Fruit fly (Drosophila melanogaster) whole organism, prepupa: Measurements from ENCODE around the gene CG7945.

ENCODE experiments used
- Blimp-1 ChIP-seq: fragments of 200-800 bp; sonication (Bioruptor generic); optimal IDR thresholded peaks from 3 replicates; lab custom pipeline; 2017; ENCODE audit warnings: missing biosample characterization, missing genetic modification characterization, mild to moderate bottlenecking, moderate library complexity, missing genetic modification reagents
- CG10631 ChIP-seq: fragments of 200-800 bp; sonication (Bioruptor generic); optimal IDR thresholded peaks from 2 replicates; lab custom pipeline; 2016; ENCODE audit warnings: missing biosample characterization, missing genetic modification characterization
- CG10669 ChIP-seq: fragments of 200-800 bp; sonication (Bioruptor generic); optimal IDR thresholded peaks from 3 replicates; lab custom pipeline; 2018; ENCODE audit warnings: missing biosample characterization, mild to moderate bottlenecking, missing genetic modification characterization, moderate library complexity
- CG11294 ChIP-seq: fragments of 200-800 bp; sonication (Bioruptor generic); IDR thresholded peaks from 2 replicates; pipeline ENCODE4 v1.3.6; 2022; ENCODE audit warnings: missing biosample characterization, missing genetic modification characterization
- CG11902 ChIP-seq: fragments of 200-800 bp; sonication (Bioruptor generic); optimal IDR thresholded peaks from 3 replicates; lab custom pipeline; 2016; ENCODE audit warnings: missing biosample characterization, missing genetic modification characterization
- CG15336 ChIP-seq: fragments of 200-800 bp; sonication (Bioruptor generic); IDR thresholded peaks from 2 replicates; pipeline ENCODE4 v1.3.6; 2022; ENCODE audit warnings: missing biosample characterization, missing genetic modification characterization
- CG1621 ChIP-seq: fragments of 200-800 bp; sonication (Bioruptor generic); optimal IDR thresholded peaks from 3 replicates; lab custom pipeline; 2018; ENCODE audit warnings: missing biosample characterization, mild to moderate bottlenecking, missing genetic modification characterization
- CG16779 ChIP-seq: fragments of 200-800 bp; sonication (Bioruptor generic); optimal IDR thresholded peaks from 3 replicates; lab custom pipeline; 2017; ENCODE audit warnings: missing biosample characterization, mild to moderate bottlenecking, missing genetic modification characterization
- CG3032 ChIP-seq: fragments of 200-800 bp; optimal IDR thresholded peaks from 2 replicates; lab custom pipeline; 2019; ENCODE audit warnings: missing biosample characterization, mild to moderate bottlenecking, missing genetic modification characterization, moderate library complexity
- CG31627 ChIP-seq: fragments of 200-800 bp; sonication (Bioruptor generic); optimal IDR thresholded peaks from 3 replicates; lab custom pipeline; 2016; ENCODE audit warnings: missing biosample characterization, missing genetic modification characterization
- CG32006 ChIP-seq: fragments of 200-800 bp; sonication (Bioruptor generic); optimal IDR thresholded peaks from 3 replicates; lab custom pipeline; 2017; ENCODE audit warnings: missing biosample characterization, mild to moderate bottlenecking, missing genetic modification characterization
- CG34406 ChIP-seq: fragments of 200-800 bp; sonication (Bioruptor generic); optimal IDR thresholded peaks from 3 replicates; lab custom pipeline; 2016; ENCODE audit warnings: missing biosample characterization, missing genetic modification characterization
- CG4318 ChIP-seq: fragments of 200-800 bp; sonication (Bioruptor generic); optimal IDR thresholded peaks from 3 replicates; lab custom pipeline; 2017; ENCODE audit warnings: missing biosample characterization, mild to moderate bottlenecking, missing genetic modification characterization
- CG6163 ChIP-seq: fragments of 200-800 bp; sonication (Bioruptor generic); IDR thresholded peaks from 3 replicates; pipeline ENCODE4 v1.3.6; 2022; ENCODE audit warnings: missing biosample characterization, missing genetic modification characterization
- CG6276 ChIP-seq: fragments of 200-800 bp; sonication (Bioruptor generic); optimal IDR thresholded peaks from 2 replicates; lab custom pipeline; 2017; ENCODE audit warnings: missing biosample characterization, mild to moderate bottlenecking, missing genetic modification characterization
- CG6792 ChIP-seq: fragments of 200-800 bp; sonication (Bioruptor generic); optimal IDR thresholded peaks from 3 replicates; lab custom pipeline; 2016; ENCODE audit warnings: missing biosample characterization, missing genetic modification characterization
- CG6854 ChIP-seq: fragments of 200-800 bp; sonication (Bioruptor generic); optimal IDR thresholded peaks from 2 replicates; lab custom pipeline; 2017; ENCODE audit warnings: missing biosample characterization, mild to moderate bottlenecking, missing genetic modification characterization
- CG7368 ChIP-seq: fragments of 200-800 bp; sonication (Bioruptor generic); optimal IDR thresholded peaks from 3 replicates; lab custom pipeline; 2016; ENCODE audit warnings: missing biosample characterization, missing genetic modification characterization
- CG8119 ChIP-seq: fragments of 200-800 bp; sonication (Bioruptor generic); IDR thresholded peaks from 3 replicates; pipeline ENCODE4 v1.3.6; 2022; ENCODE audit warnings: missing biosample characterization, missing genetic modification characterization
- CG8319 ChIP-seq: fragments of 200-800 bp; sonication (Bioruptor generic); optimal IDR thresholded peaks from 3 replicates; lab custom pipeline; 2016; ENCODE audit warnings: missing biosample characterization, missing genetic modification characterization
- CG8632 ChIP-seq: fragments of 200-800 bp; sonication (Bioruptor generic); optimal IDR thresholded peaks from 3 replicates; lab custom pipeline; 2016; ENCODE audit warnings: missing biosample characterization, missing genetic modification characterization
- CG9139 ChIP-seq: fragments of 200-800 bp; sonication (Bioruptor generic); optimal IDR thresholded peaks from 3 replicates; lab custom pipeline; 2017; ENCODE audit warnings: missing biosample characterization, mild to moderate bottlenecking, missing genetic modification characterization
- Eip78C ChIP-seq: fragments of 200-800 bp; sonication (Bioruptor generic); peaks from one replicate; lab custom pipeline; 2016; ENCODE audit warnings: missing biosample characterization, missing genetic modification characterization
- Eip93F ChIP-seq: fragments of 200-800 bp; sonication (Bioruptor generic); optimal IDR thresholded peaks from 2 replicates; lab custom pipeline; 2016; ENCODE audit warnings: missing biosample characterization, mild to moderate bottlenecking, missing genetic modification characterization
- Ets96B ChIP-seq: fragments of 200-800 bp; optimal IDR thresholded peaks from 2 replicates; lab custom pipeline; 2019; ENCODE audit warnings: missing biosample characterization, mild to moderate bottlenecking, missing genetic modification characterization, moderate library complexity
- Gug ChIP-seq: fragments of 200-800 bp; sonication (Bioruptor generic); IDR thresholded peaks from 2 replicates; pipeline ENCODE4 v1.3.6; 2022; ENCODE audit warnings: missing biosample characterization, missing genetic modification characterization
- Hr38 ChIP-seq: sonication (Bioruptor generic); optimal IDR thresholded peaks from 2 replicates; lab custom pipeline; 2016; ENCODE audit warnings: missing biosample characterization, missing genetic modification characterization
- Hr39 ChIP-seq: fragments of 200-800 bp; sonication (Bioruptor generic); optimal IDR thresholded peaks from 2 replicates; lab custom pipeline; 2016; ENCODE audit warnings: missing biosample characterization, missing genetic modification characterization
- Hr4 ChIP-seq: fragments of 200-800 bp; sonication (Bioruptor generic); optimal IDR thresholded peaks from 3 replicates; lab custom pipeline; 2016; ENCODE audit warnings: missing biosample characterization, missing genetic modification characterization
- Lpt ChIP-seq: fragments of 200-800 bp; sonication (Bioruptor generic); optimal IDR thresholded peaks from 3 replicates; lab custom pipeline; 2016; ENCODE audit warnings: missing biosample characterization, missing genetic modification characterization
- Met ChIP-seq: fragments of 200-800 bp; sonication (Bioruptor generic); optimal IDR thresholded peaks from 3 replicates; lab custom pipeline; 2016; ENCODE audit warnings: missing biosample characterization, missing genetic modification characterization
- Smox ChIP-seq: fragments of 200-800 bp; sonication (Bioruptor generic); optimal IDR thresholded peaks from 3 replicates; lab custom pipeline; 2016; ENCODE audit warnings: missing biosample characterization, missing genetic modification characterization
- achi ChIP-seq: fragments of 200-800 bp; sonication (Bioruptor generic); optimal IDR thresholded peaks from 3 replicates; lab custom pipeline; 2016; ENCODE audit warnings: missing biosample characterization, missing genetic modification characterization
- acj6 ChIP-seq: fragments of 200-800 bp; sonication (Bioruptor generic); optimal IDR thresholded peaks from 3 replicates; lab custom pipeline; 2016; ENCODE audit warnings: missing biosample characterization, missing genetic modification characterization
- cyc ChIP-seq: fragments of 200-800 bp; sonication (Bioruptor generic); optimal IDR thresholded peaks from 3 replicates; lab custom pipeline; 2016; ENCODE audit warnings: missing biosample characterization, missing genetic modification characterization
- dac ChIP-seq: fragments of 200-800 bp; sonication (Bioruptor generic); optimal IDR thresholded peaks from 2 replicates; lab custom pipeline; 2017; ENCODE audit warnings: missing biosample characterization, mild to moderate bottlenecking, missing genetic modification characterization
- dsx ChIP-seq: fragments of 200-800 bp; optimal IDR thresholded peaks from 3 replicates; lab custom pipeline; 2019; ENCODE audit warnings: missing biosample characterization, mild to moderate bottlenecking, missing genetic modification characterization, moderate library complexity; ENCODE audit not compliant: poor library complexity, severe bottlenecking
- fd59A ChIP-seq: fragments of 200-800 bp; sonication (Bioruptor generic); optimal IDR thresholded peaks from 2 replicates; lab custom pipeline; 2017; ENCODE audit warnings: missing biosample characterization, mild to moderate bottlenecking, missing genetic modification characterization, missing genetic modification reagents
- fkh ChIP-seq: fragments of 200-800 bp; sonication (Bioruptor generic); optimal IDR thresholded peaks from 3 replicates; lab custom pipeline; 2017; ENCODE audit warnings: missing biosample characterization, mild to moderate bottlenecking, missing genetic modification characterization, moderate library complexity
- lz ChIP-seq: fragments of 200-800 bp; sonication (Bioruptor generic); optimal IDR thresholded peaks from 3 replicates; lab custom pipeline; 2016; ENCODE audit warnings: missing biosample characterization, missing genetic modification characterization
- net ChIP-seq: fragments of 200-800 bp; sonication (Bioruptor generic); optimal IDR thresholded peaks from 3 replicates; lab custom pipeline; 2016; ENCODE audit warnings: missing biosample characterization, missing genetic modification characterization
- salr ChIP-seq, 2 experiments: fragments of 200-800 bp; sonication (Bioruptor generic); optimal IDR thresholded peaks; 3 replicates each; lab custom pipeline; 2016 to 2018; ENCODE audit warnings: missing biosample characterization in 2 of 2, missing genetic modification characterization in 2 of 2, mild to moderate bottlenecking in 1 of 2
- ss ChIP-seq, 2 experiments: fragments of 200-800 bp; sonication (Bioruptor generic); optimal IDR thresholded peaks; 2 replicates in 1 of 2; 3 replicates in 1 of 2; lab custom pipeline; 2017 to 2018; ENCODE audit warnings: mild to moderate bottlenecking in 2 of 2, missing biosample characterization in 2 of 2, missing genetic modification characterization in 2 of 2, moderate library complexity in 1 of 2
- vri ChIP-seq: fragments of 200-800 bp; sonication (Bioruptor generic); optimal IDR thresholded peaks from 3 replicates; lab custom pipeline; 2016; ENCODE audit warnings: missing biosample characterization, mild to moderate bottlenecking, missing genetic modification characterization

Gene CG7945

DNA sequence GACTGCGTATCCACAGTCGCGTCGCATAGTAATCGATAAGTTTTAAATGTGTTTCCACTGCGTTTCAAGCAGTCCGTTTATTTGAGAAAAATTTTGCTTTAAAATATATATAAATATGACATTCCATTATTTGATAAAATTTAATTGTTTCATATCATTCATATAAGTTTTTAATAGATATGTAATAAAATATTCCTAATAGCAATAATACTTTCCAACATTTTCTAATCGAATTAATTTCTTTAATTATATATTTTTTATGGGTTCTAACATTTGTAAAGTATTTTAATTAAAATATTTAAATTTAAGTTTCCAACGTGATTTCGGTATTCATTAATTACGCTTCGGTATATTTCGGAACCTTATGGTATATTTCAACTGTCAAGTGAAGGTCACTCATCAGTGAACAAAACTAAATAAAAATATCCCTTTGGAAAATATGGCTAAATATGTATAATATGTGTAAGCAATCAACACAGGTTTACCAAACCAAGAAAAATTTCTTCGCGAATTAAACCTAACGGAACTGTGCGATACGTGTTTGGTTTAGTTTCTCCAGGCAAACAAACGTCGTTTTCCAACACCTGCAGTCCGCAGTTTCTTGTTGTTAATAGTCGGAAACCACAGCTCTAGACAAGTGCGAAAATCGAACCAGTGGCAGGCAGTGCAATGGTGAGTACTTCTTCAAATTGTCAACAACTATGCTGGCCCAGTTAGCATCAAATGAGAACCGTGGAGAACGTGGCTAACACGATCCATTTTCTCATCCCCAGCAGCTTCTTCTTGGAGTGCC lies 39.3 kb upstream of the CG7945 start, which contains the start of the genes CG7739 and SCCRO (continued):
- TF ChIP-seq CG1621 (tag; lab: Kevin White, UChicago) (no peak), Hr38 (GFP tag; lab: Kevin White, UChicago) (no peak), CG6854 (GFP tag; lab: Kevin White, UChicago) (no peak), CG6163 (GFP tag; lab: Robert Waterston, UW) (peak; percentile 51; the same call in 2 of the 3 replicates), net (peak; percentile 20), CG31627 (peak; percentile 38), CG15336 (GFP tag; lab: Robert Waterston, UW) (peak; percentile 51; the same call in 1 of the 2 replicates), CG8319 (GFP tag; lab: Kevin White, UChicago) (no peak), fd59A (no peak), Smox (GFP tag; lab: Kevin White, UChicago) (no peak), CG11902 (GFP tag; lab: Kevin White, UChicago) (no peak), CG16779 (tag; lab: Kevin White, UChicago) (no peak), dac (no peak), acj6 (peak; percentile 33), CG7368 (GFP tag; lab: Kevin White, UChicago) (no peak), salr (GFP tag; optimal IDR thresholded peaks at IDR 0.05; lab: Kevin White, UChicago) (no peak), Eip93F (GFP tag; lab: Kevin White, UChicago) (peak; percentile 64), dsx (GFP tag; lab: Kevin White, UChicago) (no peak), CG9139 (GFP tag; lab: Kevin White, UChicago) (no peak), Lpt (no peak), Blimp-1 (GFP tag; lab: Kevin White, UChicago) (no peak), CG34406 (GFP tag; lab: Kevin White, UChicago) (peak; percentile 32), Ets96B (tag; lab: Kevin White, UChicago) (peak; percentile 56), Gug (GFP tag; lab: Robert Waterston, UW) (peak; percentile 63), lz (GFP tag; lab: Kevin White, UChicago) (peak; percentile 17)
- TF ChIP-seq, all 60 proteins: peak for 30

DNA sequence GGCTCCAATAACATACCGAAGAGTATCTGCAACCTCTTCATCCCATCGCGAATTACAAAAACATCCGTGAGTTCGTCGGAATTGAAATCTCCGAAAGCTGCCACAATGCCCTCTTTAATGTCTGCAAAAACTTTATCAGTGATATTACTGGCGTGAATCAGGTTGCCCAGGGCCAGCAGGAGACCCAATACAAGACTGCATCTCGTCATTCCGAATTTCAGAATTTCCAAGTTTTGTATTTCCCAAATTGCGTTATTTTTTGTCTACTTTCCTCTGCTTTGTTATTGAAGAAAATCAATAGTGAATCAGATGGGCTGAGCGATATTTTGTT lies 38.8 kb upstream of the CG7945 start:
- TF ChIP-seq fkh (GFP tag; lab: Kevin White, UChicago) (no peak), Met (GFP tag; lab: Kevin White, UChicago) (no peak), Eip78C (GFP tag; lab: Kevin White, UChicago) (peak; percentile 17)

DNA sequence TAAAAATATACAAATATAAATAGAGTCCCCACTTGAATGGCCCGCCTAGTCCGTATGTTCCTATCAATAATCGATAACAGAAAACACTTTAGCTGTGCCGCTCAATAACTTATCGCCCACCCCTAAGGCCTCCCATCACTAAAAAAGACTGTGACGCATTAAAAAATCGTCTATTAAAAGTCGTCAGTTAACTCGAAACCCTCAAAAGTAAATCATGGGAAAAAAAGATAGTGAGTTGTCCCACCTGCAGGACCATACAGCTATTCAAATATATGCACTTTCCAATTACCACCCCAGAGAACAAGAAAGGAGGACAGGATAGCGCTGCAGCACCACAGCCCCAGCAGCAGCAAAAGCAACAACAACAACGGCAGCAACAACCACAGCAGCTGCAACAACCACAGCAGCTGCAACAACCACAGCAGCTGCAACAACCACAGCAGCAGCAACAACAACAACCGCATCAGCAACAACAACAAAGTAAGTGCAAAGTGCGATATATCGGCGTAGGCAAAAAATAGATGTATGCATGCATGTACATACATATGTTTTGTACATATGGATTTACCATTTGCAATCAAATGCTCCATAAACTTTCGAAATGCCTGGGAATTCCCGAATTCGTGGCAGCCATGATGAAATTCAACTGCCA lies 30.2 kb upstream of the CG7945 start, which contains the start of gene AGO2:
Gene AGO2, plus strand, starts transcription at position 121 of the 652 bp plus-strand sequence.
- TF ChIP-seq lz (GFP tag; lab: Kevin White, UChicago) (no peak), Eip93F (GFP tag; lab: Kevin White, UChicago) (no peak), CG9139 (GFP tag; lab: Kevin White, UChicago) (peak; percentile 80), CG10669 (GFP tag; lab: Kevin White, UChicago) (peak; percentile 87), Hr4 (GFP tag; lab: Kevin White, UChicago) (no peak), CG32006 (GFP tag; lab: Kevin White, UChicago) (no peak), CG8119 (GFP tag; lab: Robert Waterston, UW) (no peak), Eip78C (GFP tag; lab: Kevin White, UChicago) (peak; percentile 59), Ets96B (tag; lab: Kevin White, UChicago) (peak; percentile 47), CG8632 (GFP tag; lab: Kevin White, UChicago) (no peak), CG11294 (no peak; the same call in 1 of the 2 replicates), CG4318 (GFP tag; lab: Kevin White, UChicago) (no peak), CG6276 (peak; percentile 97), Hr38 (GFP tag; lab: Kevin White, UChicago) (no peak), CG15336 (GFP tag; lab: Robert Waterston, UW) (peak; percentile 44; the same call in 1 of the 2 replicates), cyc (GFP tag; lab: Kevin White, UChicago) (no peak), ss (GFP tag; optimal IDR thresholded peaks at IDR 0.05; lab: Kevin White, UChicago) (peak in 1 of 2 experiments; percentile 94), Hr39 (GFP tag; lab: Kevin White, UChicago) (no peak), fkh (GFP tag; lab: Kevin White, UChicago) (no peak), achi (GFP tag; lab: Kevin White, UChicago) (no peak), dac (peak; percentile 56), Met (GFP tag; lab: Kevin White, UChicago) (peak; percentile 19), vri (GFP tag; lab: Kevin White, UChicago) (peak; percentile 30), CG31627 (no peak), CG10631 (no peak), CG6792 (GFP tag; lab: Kevin White, UChicago) (no peak), fd59A (no peak), CG3032 (peak; percentile 85)
